Fruit fly (Drosophila melanogaster) whole organism, embryonic: Measurements from ENCODE around the gene CG14866.

Experiments
- Abd-B ChIP-seq: fragments of 200-800 bp; sonication (Bioruptor generic); optimal IDR thresholded peaks from 2 replicates; lab custom pipeline; 2018; ENCODE audit warnings: missing biosample characterization, mild to moderate bottlenecking, missing genetic modification characterization, moderate library complexity
- Ada2b ChIP-seq: fragments of 200-800 bp; sonication (Bioruptor generic); IDR thresholded peaks from 2 replicates; pipeline ENCODE4 v1.3.6; 2022; ENCODE audit warnings: missing biosample characterization, missing genetic modification characterization
- Adf1 ChIP-seq: fragments of 200-800 bp; sonication (Bioruptor generic); IDR thresholded peaks from 2 replicates; pipeline ENCODE4 v1.3.6; 2022; ENCODE audit warnings: missing biosample characterization, missing genetic modification characterization
- B-H2 ChIP-seq: fragments of 200-800 bp; sonication (Bioruptor generic); optimal IDR thresholded peaks from 2 replicates; lab custom pipeline; 2018; ENCODE audit warnings: missing biosample characterization, mild to moderate bottlenecking, missing genetic modification characterization
- CG11504 ChIP-seq: fragments of 200-800 bp; sonication (Bioruptor generic); optimal IDR thresholded peaks from 3 replicates; lab custom pipeline; 2019; ENCODE audit warnings: missing biosample characterization, mild to moderate bottlenecking, missing genetic modification characterization, moderate library complexity
- CG11723 ChIP-seq: fragments of 200-800 bp; sonication (Bioruptor generic); optimal IDR thresholded peaks from 2 replicates; lab custom pipeline; 2017; ENCODE audit warnings: missing biosample characterization, mild to moderate bottlenecking, missing genetic modification characterization
- CG12071 ChIP-seq: fragments of 200-800 bp; sonication (Bioruptor generic); optimal IDR thresholded peaks from 3 replicates; lab custom pipeline; 2018; ENCODE audit warnings: missing biosample characterization, mild to moderate bottlenecking, missing genetic modification characterization
- CG13894 ChIP-seq: fragments of 200-800 bp; sonication (Bioruptor generic); optimal IDR thresholded peaks from 3 replicates; lab custom pipeline; 2018; ENCODE audit warnings: missing biosample characterization, mild to moderate bottlenecking, missing genetic modification characterization, moderate library complexity
- CG14441 ChIP-seq: fragments of 200-800 bp; sonication (Bioruptor generic); IDR thresholded peaks from 2 replicates; pipeline ENCODE4 v1.3.6; 2022; ENCODE audit warnings: missing biosample characterization, missing genetic modification characterization
- CG1602 ChIP-seq: fragments of 200-800 bp; sonication (Bioruptor generic); optimal IDR thresholded peaks from 3 replicates; lab custom pipeline; 2016; ENCODE audit warnings: missing biosample characterization, missing genetic modification characterization
- CG1603 ChIP-seq: fragments of 200-800 bp; sonication (Bioruptor generic); optimal IDR thresholded peaks from 2 replicates; lab custom pipeline; 2019; ENCODE audit warnings: missing biosample characterization, mild to moderate bottlenecking, missing genetic modification characterization, moderate library complexity
- CG17328 ChIP-seq: fragments of 200-800 bp; sonication (Bioruptor generic); IDR thresholded peaks from 2 replicates; pipeline ENCODE4 v1.3.6; 2022; ENCODE audit warnings: missing biosample characterization, missing genetic modification characterization
- CG30403 ChIP-seq: fragments of 200-800 bp; sonication (Bioruptor generic); optimal IDR thresholded peaks from 3 replicates; lab custom pipeline; 2016; ENCODE audit warnings: missing biosample characterization, missing genetic modification characterization
- CG32532 ChIP-seq: fragments of 200-800 bp; sonication (Bioruptor generic); IDR thresholded peaks from 2 replicates; pipeline ENCODE4 v1.3.6; 2022; ENCODE audit warnings: missing biosample characterization, missing genetic modification characterization
- CG34224 ChIP-seq: fragments of 200-800 bp; sonication (Bioruptor generic); IDR thresholded peaks from 3 replicates; pipeline ENCODE4 v1.3.6; 2022; ENCODE audit warnings: missing biosample characterization, missing genetic modification characterization; ENCODE audit not compliant: partially characterized antibody
- CG3838 ChIP-seq: fragments of 200-800 bp; sonication (Bioruptor generic); optimal IDR thresholded peaks from 3 replicates; lab custom pipeline; 2016; ENCODE audit warnings: missing biosample characterization, missing genetic modification characterization
- Chrac-16 ChIP-seq: fragments of 200-800 bp; sonication (Bioruptor generic); optimal IDR thresholded peaks from 3 replicates; lab custom pipeline; 2016; ENCODE audit warnings: missing biosample characterization, missing genetic modification characterization
- Dbx ChIP-seq: fragments of 200-800 bp; sonication (Bioruptor generic); IDR thresholded peaks from 3 replicates; pipeline ENCODE4 v1.3.6; 2022; ENCODE audit warnings: missing biosample characterization, missing genetic modification characterization
- Dfd ChIP-seq, 2 experiments: fragments of >200 bp; optimal IDR thresholded peaks; 2 replicates each; lab custom pipeline; 2017; ENCODE audit warnings: missing biosample characterization in 2 of 2, missing genetic modification characterization in 2 of 2
- E2f1 ChIP-seq: fragments of 200-800 bp; sonication (Bioruptor generic); IDR thresholded peaks from 2 replicates; pipeline ENCODE4 v1.3.6; 2022; ENCODE audit warnings: missing biosample characterization, missing genetic modification characterization
- Ets97D ChIP-seq: fragments of 200-800 bp; sonication (Bioruptor generic); optimal IDR thresholded peaks from 3 replicates; lab custom pipeline; 2016; ENCODE audit warnings: missing biosample characterization, missing genetic modification characterization
- Fer1 ChIP-seq: fragments of 200-800 bp; sonication (Bioruptor generic); optimal IDR thresholded peaks from 2 replicates; lab custom pipeline; 2017; ENCODE audit warnings: missing biosample characterization, mild to moderate bottlenecking, missing genetic modification characterization
- H2.0 ChIP-seq: fragments of 200-800 bp; sonication (Bioruptor generic); IDR thresholded peaks from 2 replicates; pipeline ENCODE4 v1.3.6; 2022; ENCODE audit warnings: missing biosample characterization, missing genetic modification characterization
- HmgZ ChIP-seq: fragments of 200-800 bp; sonication (Bioruptor generic); optimal IDR thresholded peaks from 2 replicates; lab custom pipeline; 2018; ENCODE audit warnings: missing biosample characterization, mild to moderate bottlenecking, missing genetic modification characterization
- Hr78 ChIP-seq, 2 experiments: fragments of 200-800 bp in 1 of 2; fragments of >200 bp in 1 of 2; sonication (Bioruptor generic) in 1 of 2; optimal IDR thresholded peaks; 2 replicates each; lab custom pipeline; 2017 to 2019; ENCODE audit warnings: missing biosample characterization in 2 of 2, missing genetic modification characterization in 2 of 2, mild to moderate bottlenecking in 1 of 2, moderate library complexity in 1 of 2
- NfI ChIP-seq: fragments of 200-800 bp; sonication (Bioruptor generic); optimal IDR thresholded peaks from 3 replicates; lab custom pipeline; 2018; ENCODE audit warnings: missing biosample characterization, mild to moderate bottlenecking, missing genetic modification characterization, moderate library complexity
- Oli ChIP-seq: fragments of 200-800 bp; sonication (Bioruptor generic); optimal IDR thresholded peaks from 2 replicates; lab custom pipeline; 2018; ENCODE audit warnings: missing biosample characterization, mild to moderate bottlenecking, missing genetic modification characterization, moderate library complexity
- Ptx1 ChIP-seq: fragments of 200-800 bp; sonication (Bioruptor generic); IDR thresholded peaks from 2 replicates; pipeline ENCODE4 v1.3.6; 2022; ENCODE audit warnings: missing biosample characterization, missing genetic modification characterization
- Side ChIP-seq: fragments of 200-800 bp; sonication (Bioruptor generic); optimal IDR thresholded peaks from 2 replicates; lab custom pipeline; 2016; ENCODE audit warnings: missing biosample characterization, missing genetic modification characterization
- bbx ChIP-seq: fragments of 200-800 bp; sonication (Bioruptor generic); IDR thresholded peaks from 2 replicates; pipeline ENCODE4 v1.3.6; 2022; ENCODE audit warnings: missing biosample characterization, missing genetic modification characterization; ENCODE audit not compliant: partially characterized antibody
- chm ChIP-seq: fragments of 200-800 bp; sonication (Bioruptor generic); IDR thresholded peaks from 2 replicates; pipeline ENCODE4 v1.3.6; 2022; ENCODE audit warnings: missing biosample characterization, missing genetic modification characterization
- dmrt11E ChIP-seq: fragments of 200-800 bp; sonication (Bioruptor generic); optimal IDR thresholded peaks from 3 replicates; lab custom pipeline; 2018; ENCODE audit warnings: missing biosample characterization, mild to moderate bottlenecking, missing genetic modification characterization, moderate library complexity
- dpn ChIP-seq, 2 experiments: fragments of 200-800 bp; sonication (Bioruptor generic); optimal IDR thresholded peaks; 3 replicates each; lab custom pipeline; 2016; ENCODE audit warnings: missing biosample characterization in 2 of 2, missing genetic modification characterization in 2 of 2
- dysf ChIP-seq: fragments of 200-800 bp; sonication (Bioruptor generic); IDR thresholded peaks from 3 replicates; pipeline ENCODE4 v1.3.6; 2022; ENCODE audit warnings: missing biosample characterization, missing genetic modification characterization
- ems ChIP-seq: fragments of 200-800 bp; sonication (Bioruptor generic); optimal IDR thresholded peaks from 3 replicates; lab custom pipeline; 2016; ENCODE audit warnings: missing biosample characterization, missing genetic modification characterization
- eve ChIP-seq, 2 experiments: fragments of >200 bp; optimal IDR thresholded peaks; 2 replicates each; lab custom pipeline; 2017; ENCODE audit warnings: missing biosample characterization in 2 of 2, missing genetic modification characterization in 2 of 2
- fd96Cb ChIP-seq: fragments of 200-800 bp; sonication (Bioruptor generic); optimal IDR thresholded peaks from 2 replicates; lab custom pipeline; 2018; ENCODE audit warnings: missing biosample characterization, mild to moderate bottlenecking, missing genetic modification characterization, moderate library complexity
- gsb ChIP-seq: fragments of 200-800 bp; sonication (Bioruptor generic); IDR thresholded peaks from 2 replicates; pipeline ENCODE4 v1.3.6; 2022; ENCODE audit warnings: missing biosample characterization, missing genetic modification characterization
- ham ChIP-seq: fragments of 200-800 bp; sonication (Bioruptor generic); IDR thresholded peaks from 2 replicates; pipeline ENCODE4 v1.3.6; 2022; ENCODE audit warnings: missing biosample characterization, missing genetic modification characterization
- hbn ChIP-seq: fragments of 200-800 bp; sonication (Bioruptor generic); IDR thresholded peaks from 2 replicates; pipeline ENCODE4 v1.3.6; 2022; ENCODE audit warnings: missing biosample characterization, missing genetic modification characterization; ENCODE audit not compliant: partially characterized antibody
- her ChIP-seq: fragments of 200-800 bp; sonication (Bioruptor generic); optimal IDR thresholded peaks from 2 replicates; lab custom pipeline; 2016; ENCODE audit warnings: missing biosample characterization, missing genetic modification characterization
- hth ChIP-seq: fragments of >200 bp; optimal IDR thresholded peaks from 2 replicates; lab custom pipeline; 2017; ENCODE audit warnings: inconsistent platforms
- lmd ChIP-seq: fragments of 200-800 bp; sonication (Bioruptor generic); IDR thresholded peaks from 2 replicates; pipeline ENCODE4 v1.3.6; 2022; ENCODE audit warnings: missing biosample characterization, missing genetic modification characterization
- mirr ChIP-seq: fragments of 200-800 bp; sonication (Bioruptor generic); optimal IDR thresholded peaks from 3 replicates; lab custom pipeline; 2018; ENCODE audit warnings: missing biosample characterization, mild to moderate bottlenecking, missing genetic modification characterization
- nom ChIP-seq: fragments of 200-800 bp; sonication (Bioruptor generic); optimal IDR thresholded peaks from 2 replicates; lab custom pipeline; 2017; ENCODE audit warnings: missing biosample characterization, missing genetic modification characterization, mild to moderate bottlenecking, moderate library complexity, missing genetic modification reagents
- sens ChIP-seq: fragments of 200-800 bp; sonication (Bioruptor generic); peaks from one replicate; lab custom pipeline; 2016; ENCODE audit warnings: missing biosample characterization, missing genetic modification characterization
- sqz ChIP-seq: fragments of 200-800 bp; sonication (Bioruptor generic); optimal IDR thresholded peaks from 3 replicates; lab custom pipeline; 2018; ENCODE audit warnings: missing biosample characterization, mild to moderate bottlenecking, missing genetic modification characterization
- ssp ChIP-seq: fragments of 200-800 bp; sonication (Bioruptor generic); IDR thresholded peaks from 2 replicates; pipeline ENCODE4 v1.3.6; 2022; ENCODE audit warnings: missing biosample characterization, missing genetic modification characterization
- stc ChIP-seq: fragments of 200-800 bp; sonication (Bioruptor generic); IDR thresholded peaks from 2 replicates; pipeline ENCODE4 v1.3.6; 2022; ENCODE audit warnings: missing biosample characterization, missing genetic modification characterization
- vvl ChIP-seq: fragments of 200-800 bp; sonication (Bioruptor generic); IDR thresholded peaks from 2 replicates; pipeline ENCODE4 v1.3.6; 2022; ENCODE audit warnings: missing biosample characterization, missing genetic modification characterization
- zen2 ChIP-seq: fragments of 200-800 bp; sonication (Bioruptor generic); IDR thresholded peaks from 3 replicates; pipeline ENCODE4 v1.3.6; 2022; ENCODE audit warnings: missing biosample characterization, missing genetic modification characterization; ENCODE audit not compliant: partially characterized antibody
- zf30C ChIP-seq: fragments of 200-800 bp; sonication (Bioruptor generic); optimal IDR thresholded peaks from 3 replicates; lab custom pipeline; 2018; ENCODE audit warnings: missing biosample characterization, mild to moderate bottlenecking, missing genetic modification characterization

CG14866 gene

dm6 chr3R:15366839-15367238, 50.6 kb downstream of the CG14866 start (continued):
- TF ChIP-seq vvl (GFP tag; lab: Robert Waterston, UW) (peak; percentile 77), CG11504 (tag; lab: Kevin White, UChicago) (no peak), H2.0 (GFP tag; lab: Robert Waterston, UW) (peak; percentile 23; the same call in 1 of the 2 replicates), CG3838 (GFP tag; lab: Kevin White, UChicago) (no peak), Ada2b (GFP tag; lab: Robert Waterston, UW) (peak; percentile 20; the same call in 1 of the 2 replicates), chm (no peak), sqz (no peak), zf30C (peak; percentile 56), CG30403 (peak; percentile 63), CG32532 (GFP tag; lab: Robert Waterston, UW) (peak; percentile 37; the same call in 1 of the 2 replicates), Dbx (GFP tag; lab: Robert Waterston, UW) (0 out of 3 replicates have a peak, but pooled peaks have one; percentile 29), stc (0 out of 2 replicates have a peak, but pooled peaks have one; percentile 27), Fer1 (GFP tag; lab: Kevin White, UChicago) (peak; percentile 59), dysf (peak; percentile 40; the same call in 1 of the 3 replicates), CG34224 (GFP tag; lab: Robert Waterston, UW) (no peak), fd96Cb (tag; lab: Kevin White, UChicago) (peak; percentile 29), sens (GFP tag; lab: Kevin White, UChicago) (peak; percentile 75), ham (GFP tag; lab: Robert Waterston, UW) (no peak), CG1603 (peak; percentile 17), CG1602 (GFP tag; lab: Kevin White, UChicago) (no peak), ems (peak; percentile 11), Hr78 (GFP tag; optimal IDR thresholded peaks at IDR 0.05; lab: Kevin White, UChicago) (no peak), ssp (GFP tag; lab: Robert Waterston, UW) (0 out of 2 replicates have a peak, but pooled peaks have one; percentile 27), dmrt11E (peak; percentile 15), HmgZ (tag; lab: Kevin White, UChicago) (peak; percentile 29), Abd-B (GFP tag; lab: Kevin White, UChicago) (no peak), CG14441 (peak; percentile 51), hbn (GFP tag; lab: Robert Waterston, UW) (no peak), E2f1 (GFP tag; lab: Robert Waterston, UW) (0 out of 2 replicates have a peak, but pooled peaks have one; percentile 21), CG13894 (no peak), Adf1 (0 out of 2 replicates have a peak, but pooled peaks have one; percentile 11)

dm6 chr3R:15367477-15367876, 51.2 kb downstream of the CG14866 start, which contains the start of gene CG34404:
Gene CG34404, minus strand, starts transcription at chr3R:15367665.
- TF ChIP-seq bbx (GFP tag; lab: Robert Waterston, UW) (peak; percentile 39), mirr (GFP tag; lab: Kevin White, UChicago) (no peak), CG17328 (GFP tag; lab: Robert Waterston, UW) (no peak), her (GFP tag; lab: Kevin White, UChicago) (peak; percentile 4), zen2 (GFP tag; lab: Robert Waterston, UW) (peak; percentile 32; the same call in 2 of the 3 replicates), lmd (no peak), Chrac-16 (no peak), Ptx1 (no peak), CG12071 (no peak), B-H2 (no peak), CG11723 (GFP tag; lab: Kevin White, UChicago) (no peak), Dfd (GFP tag; optimal IDR thresholded peaks at IDR 0.05; lab: Kevin White, UChicago) (no peak), gsb (GFP tag; lab: Robert Waterston, UW) (no peak), CG3838 (GFP tag; lab: Kevin White, UChicago) (no peak), eve (GFP tag; optimal IDR thresholded peaks at IDR 0.05; lab: Kevin White, UChicago) (no peak), hth (no peak), dpn (GFP tag; optimal IDR thresholded peaks at IDR 0.05; lab: Kevin White, UChicago) (peak in 1 of 2 experiments; percentile 8), Oli (tag; lab: Kevin White, UChicago) (no peak), HmgZ (tag; lab: Kevin White, UChicago) (no peak), Side (GFP tag; lab: Kevin White, UChicago) (peak; percentile 19), NfI (GFP tag; lab: Kevin White, UChicago) (no peak), Ets97D (GFP tag; lab: Kevin White, UChicago) (peak; percentile 4), nom (no peak)
